Worm (Caenorhabditis elegans) whole organism, young adult: Measurements from ENCODE around the gene unc-58.

Experiments
- Y53G8AR.9 ChIP-seq: fragments of 200-800 bp; sonication (Bioruptor generic); conservative IDR thresholded peaks from 2 replicates; pipeline ENCODE4 v1.3.6; 2022; ENCODE audit warnings: missing genetic modification reagents, missing genetic modification characterization, missing compliant biosample characterization
- ama-1 ChIP-seq, 3 experiments: fragments of 150-350 bp in 1 of 3; sonication (generic microtip) in 2 of 3; optimal IDR thresholded peaks; 2 replicates each; lab custom pipeline; 2014 to 2018; ENCODE audit warnings: missing biosample characterization in 2 of 3, missing genetic modification characterization in 2 of 3, missing genetic modification reagents in 2 of 3
- atf-7 ChIP-seq: sonication (generic microtip); optimal IDR thresholded peaks from 2 replicates; lab custom pipeline; 2017; ENCODE audit warnings: mild to moderate bottlenecking, missing genetic modification characterization, missing compliant biosample characterization
- ets-4 ChIP-seq: fragments of 200-800 bp; sonication (Bioruptor generic); optimal IDR thresholded peaks from 2 replicates; lab custom pipeline; 2018; ENCODE audit warnings: mild to moderate bottlenecking, missing genetic modification characterization, missing compliant biosample characterization
- mcd-1 ChIP-seq: fragments of 200-800 bp; sonication (Bioruptor generic); IDR thresholded peaks from 2 replicates; pipeline ENCODE4 v1.3.6; 2022; ENCODE audit warnings: missing genetic modification reagents, missing genetic modification characterization, missing compliant biosample characterization
- nfya-1 ChIP-seq: sonication (generic microtip); optimal IDR thresholded peaks from 2 replicates; lab custom pipeline; 2017; ENCODE audit warnings: antibody characterized with exemption, missing compliant biosample characterization, missing genetic modification characterization, borderline replicate concordance; ENCODE audit not compliant: insufficient read depth
- somi-1 ChIP-seq: fragments of 200-800 bp; sonication (Bioruptor generic); optimal IDR thresholded peaks from 2 replicates; lab custom pipeline; 2018; ENCODE audit warnings: mild to moderate bottlenecking, missing genetic modification characterization, missing compliant biosample characterization
- unc-62 ChIP-seq: fragments of 150-350 bp; optimal IDR thresholded peaks from 2 replicates; lab custom pipeline; 2014; ENCODE audit warnings: missing biosample characterization, missing genetic modification reagents, missing genetic modification characterization
- xnd-1 ChIP-seq: sonication (generic microtip); optimal IDR thresholded peaks from 2 replicates; lab custom pipeline; 2016; ENCODE audit warnings: missing genotype, missing genetic modification reagents, missing genetic modification characterization, missing compliant biosample characterization
- ztf-22 ChIP-seq: fragments of 200-800 bp; sonication (Bioruptor generic); optimal IDR thresholded peaks from 2 replicates; lab custom pipeline; 2018; ENCODE audit warnings: mild to moderate bottlenecking, missing genetic modification characterization, moderate library complexity, missing compliant biosample characterization

DNA sequence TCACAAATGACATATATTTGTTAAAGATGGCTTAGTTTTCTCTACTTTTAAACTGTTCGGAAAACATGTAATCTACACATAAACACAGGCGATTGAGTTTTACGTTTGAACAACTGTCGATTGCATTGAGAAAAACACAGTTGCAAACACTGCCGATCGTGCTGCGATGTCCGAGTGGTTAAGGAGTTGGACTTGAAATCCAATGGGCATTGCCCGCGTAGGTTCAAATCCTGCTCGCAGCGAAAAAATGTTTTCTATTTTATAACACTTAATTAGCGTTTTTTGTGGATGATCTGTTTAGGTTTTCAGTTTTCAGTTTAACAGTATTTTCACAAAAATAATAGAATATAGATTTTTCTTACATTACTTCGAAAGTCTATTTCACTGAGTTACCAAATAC is 8.6 kb downstream of the unc-58 start:
- TF ChIP-seq xnd-1 (tag; lab: Kevin White, UChicago) (no peak), nfya-1 (tag; lab: Kevin White, UChicago) (no peak), somi-1 (peak; percentile 29), ama-1 (optimal IDR thresholded peaks at IDR 0.05; lab: Kevin White, UChicago) (no peak), ama-1 (GFP tag; optimal IDR thresholded peaks at IDR 0.05; lab: Kevin White, UChicago) (peak; percentile 3 to 57), unc-62 (no peak), mcd-1 (GFP tag; lab: Robert Waterston, UW) (no peak), ztf-22 (GFP tag; lab: Kevin White, UChicago) (no peak), Y53G8AR.9 (no peak), atf-7 (no peak), ets-4 (GFP tag; lab: Kevin White, UChicago) (no peak)
